Worm (Caenorhabditis elegans): ENCODE measurements around the gene F11E6.9.

- TF ChIP-seq snpc-4 (tag; optimal IDR thresholded peaks at IDR 0.05) (no peak), egl-27 (tag; optimal IDR thresholded peaks at IDR 0.05) (no peak), nhr-237 (tag; optimal IDR thresholded peaks at IDR 0.05) (no peak), unc-39 (tag; optimal IDR thresholded peaks at IDR 0.05) (no peak), zag-1 (tag; optimal IDR thresholded peaks at IDR 0.05) (no peak), ztf-4 (tag; optimal IDR thresholded peaks at IDR 0.05) (no peak), nhr-11 (tag; optimal IDR thresholded peaks at IDR 0.05) (no peak), ama-1 (optimal IDR thresholded peaks at IDR 0.05) (no peak), elt-3 (tag; optimal IDR thresholded peaks at IDR 0.05) (no peak), unc-62 (GFP tag; optimal IDR thresholded peaks at IDR 0.05) (no peak), lsy-2 (tag; optimal IDR thresholded peaks at IDR 0.05) (no peak), unc-55 (GFP tag; optimal IDR thresholded peaks at IDR 0.05) (no peak), peb-1 (tag; optimal IDR thresholded peaks at IDR 0.05) (no peak)
Observed at ce11 chrIV:17453996-17454395, 21.1 kb downstream of the F11E6.9 start.
